Fruit fly (Drosophila melanogaster) S2 (cell line): ENCODE results near the gene drd.

Experiments used
- CG8478 ChIP-seq: fragments of >200 bp; optimal IDR thresholded peaks from 2 replicates; lab custom pipeline; 2018
- CTCF ChIP-seq, 2 experiments: fragments of >200 bp; optimal IDR thresholded peaks; 2 replicates each; lab custom pipeline; 2018

DNA sequence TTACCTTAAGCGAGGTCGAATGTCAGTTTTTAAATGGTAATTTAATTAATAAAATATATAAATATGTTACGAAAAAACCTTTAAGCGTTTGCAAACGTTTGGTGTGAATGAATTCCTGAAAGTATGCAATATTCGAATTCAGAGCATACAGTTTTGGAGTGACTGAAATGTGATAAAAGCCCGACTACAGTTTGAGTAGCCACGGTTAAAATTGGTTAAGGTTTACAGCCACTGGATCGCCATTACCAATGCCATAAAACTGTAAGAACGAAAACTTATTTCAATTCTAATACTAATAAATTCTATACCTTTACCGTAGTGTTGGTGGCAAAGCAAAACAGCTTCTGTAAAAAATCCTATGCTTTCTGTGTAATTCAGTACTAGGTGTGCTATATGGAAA, 11.7 kb downstream of the drd start:
- TF ChIP-seq CTCF (optimal IDR thresholded peaks at IDR 0.05; lab: Kevin White, UChicago) (peak; percentile 3 to 66), CG8478 (lab: Kevin White, UChicago) (no peak)
